Worm (Caenorhabditis elegans): ENCODE data around the gene fipr-19.

ce11 chrIII:7463438-7464008 lies 4.8 kb upstream of the fipr-19 start, which contains the start of gene H14A12.3:
- TF ChIP-seq F13H6.1 (tag; optimal IDR thresholded peaks at IDR 0.05) = no peak
- no peak for TF ChIP-seq sox-4 (tag; optimal IDR thresholded peaks at IDR 0.05)
- no peak for TF ChIP-seq hlh-8 (tag; optimal IDR thresholded peaks at IDR 0.05)
- TF ChIP-seq pha-4 (tag; optimal IDR thresholded peaks at IDR 0.05) = no peak
- no peak for TF ChIP-seq ama-1 (optimal IDR thresholded peaks at IDR 0.05)
- no peak for TF ChIP-seq ceh-31 (tag; optimal IDR thresholded peaks at IDR 0.05)
- no peak for TF ChIP-seq syd-9 (tag; optimal IDR thresholded peaks at IDR 0.05)
- TF ChIP-seq nfya-1 (tag; optimal IDR thresholded peaks at IDR 0.05) = no peak
- TF ChIP-seq ttx-3 (tag; optimal IDR thresholded peaks at IDR 0.05) = no peak
- no peak for TF ChIP-seq pag-3 (tag; optimal IDR thresholded peaks at IDR 0.05; ENCODE audit: borderline replicate concordance)
- no peak for TF ChIP-seq dve-1 (tag; optimal IDR thresholded peaks at IDR 0.05)
- TF ChIP-seq unc-42 (tag; optimal IDR thresholded peaks at IDR 0.05) = no peak
- TF ChIP-seq fkh-10 (GFP tag; optimal IDR thresholded peaks at IDR 0.05) = no peak
